Worm (Caenorhabditis elegans) whole organism, midembryonic: ENCODE results near the gene F14H12.2.

Source experiments
- T22C8.4 ChIP-seq: fragments of 200-800 bp; sonication (Bioruptor generic); IDR thresholded peaks from 2 replicates; pipeline ENCODE4 v1.3.6; 2022; ENCODE audit warnings: missing genetic modification characterization, missing compliant biosample characterization
- cog-1 ChIP-seq: sonication (generic microtip); optimal IDR thresholded peaks from 2 replicates; lab custom pipeline; 2016; ENCODE audit warnings: missing genetic modification characterization, missing compliant biosample characterization
- flt-1 ChIP-seq: fragments of 200-800 bp; sonication (Bioruptor generic); IDR thresholded peaks from 2 replicates; pipeline ENCODE4 v1.3.6; 2022; ENCODE audit warnings: missing genetic modification characterization, missing compliant biosample characterization
- klf-2 ChIP-seq: fragments of 200-800 bp; sonication (Bioruptor generic); conservative IDR thresholded peaks from 2 replicates; pipeline ENCODE4 v1.3.6; 2022; ENCODE audit warnings: missing genetic modification reagents, missing genetic modification characterization, missing compliant biosample characterization
- med-1 ChIP-seq: sonication (generic microtip); optimal IDR thresholded peaks from 2 replicates; lab custom pipeline; 2017; ENCODE audit warnings: missing genetic modification characterization, mild to moderate bottlenecking, missing compliant biosample characterization, antibody characterized with exemption, missing genetic modification reagents; ENCODE audit not compliant: insufficient read depth
- ref-1 ChIP-seq: fragments of 200-800 bp; sonication (Bioruptor generic); conservative IDR thresholded peaks from 2 replicates; pipeline ENCODE4 v1.3.6; 2022; ENCODE audit warnings: missing genetic modification reagents, missing genetic modification characterization, missing compliant biosample characterization
- tab-1 ChIP-seq: fragments of 200-800 bp; sonication (Bioruptor generic); IDR thresholded peaks from 2 replicates; pipeline ENCODE4 v1.3.6; 2022; ENCODE audit warnings: missing genetic modification characterization, missing compliant biosample characterization
- ztf-23 ChIP-seq: fragments of 200-800 bp; sonication (Bioruptor generic); IDR thresholded peaks from 2 replicates; pipeline ENCODE4 v1.3.6; 2022; ENCODE audit warnings: missing genetic modification reagents, missing genetic modification characterization, missing compliant biosample characterization
- ztf-29 ChIP-seq: fragments of 200-800 bp; sonication (Bioruptor generic); IDR thresholded peaks from 2 replicates; pipeline ENCODE4 v1.3.6; 2022; ENCODE audit warnings: missing genetic modification reagents, missing genetic modification characterization, missing compliant biosample characterization

The F14H12.2 gene

DNA sequence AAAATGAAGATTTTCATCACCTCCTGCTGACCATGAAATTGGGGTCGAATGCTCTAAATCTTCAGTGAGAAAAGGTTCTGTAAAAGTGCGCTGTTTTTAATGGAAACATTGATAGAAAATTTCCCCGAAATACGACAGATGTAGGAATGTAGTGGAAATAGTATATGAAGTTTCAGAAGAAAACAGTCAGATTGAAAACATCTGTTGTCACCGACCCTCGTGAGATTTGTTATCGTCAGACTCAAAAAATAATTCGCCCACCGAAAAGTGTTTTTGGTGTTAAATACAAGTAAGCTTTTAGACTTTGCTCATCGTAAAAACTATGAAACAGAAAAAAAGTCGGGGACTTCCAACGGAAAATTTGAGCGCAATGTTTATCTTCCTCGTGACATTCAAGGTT, 14.6 kb downstream of the F14H12.2 start, which contains the start of gene F14H12.8:
TSS of gene F14H12.8 (minus strand) at position 101 of the 400 bp plus-strand sequence.
- TF ChIP-seq tab-1 (GFP tag; lab: Robert Waterston, UW) = no peak
- no peak for TF ChIP-seq ztf-29
- no peak for TF ChIP-seq flt-1 (GFP tag; lab: Robert Waterston, UW)
- no peak for TF ChIP-seq klf-2 (GFP tag; lab: Robert Waterston, UW)
- TF ChIP-seq cog-1 (tag; lab: Kevin White, UChicago) = no peak
- TF ChIP-seq ztf-23 (GFP tag; lab: Robert Waterston, UW) = no peak

DNA sequence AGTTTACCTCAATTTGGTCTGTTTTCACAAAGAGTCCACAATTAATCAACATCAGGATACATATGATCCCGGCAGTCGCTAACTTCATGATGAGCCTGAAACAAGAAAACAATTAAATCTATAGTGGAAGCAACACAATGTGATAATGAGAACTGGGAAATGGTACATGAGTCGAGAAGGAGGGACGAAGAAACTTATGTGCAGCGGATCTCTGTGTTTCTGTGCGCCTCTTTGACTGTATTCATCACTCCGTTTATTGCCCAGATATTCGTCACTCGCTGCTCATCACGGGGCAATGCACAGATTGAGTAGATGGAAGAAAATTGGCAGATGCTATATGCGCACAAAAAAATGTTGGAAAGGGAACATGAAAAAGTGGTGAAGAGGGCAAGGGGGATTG, 15.9 kb downstream of the F14H12.2 start, which contains the start of gene R160.3:
TSS of gene R160.3 (minus strand) at position 101 of the 400 bp plus-strand sequence.
- TF ChIP-seq med-1 (no peak), ztf-23 (GFP tag; lab: Robert Waterston, UW) (no peak), ref-1 (no peak), tab-1 (GFP tag; lab: Robert Waterston, UW) (no peak), cog-1 (tag; lab: Kevin White, UChicago) (no peak), ztf-29 (no peak), flt-1 (GFP tag; lab: Robert Waterston, UW) (no peak), klf-2 (GFP tag; lab: Robert Waterston, UW) (no peak), T22C8.4 (GFP tag; lab: Robert Waterston, UW) (no peak)

DNA sequence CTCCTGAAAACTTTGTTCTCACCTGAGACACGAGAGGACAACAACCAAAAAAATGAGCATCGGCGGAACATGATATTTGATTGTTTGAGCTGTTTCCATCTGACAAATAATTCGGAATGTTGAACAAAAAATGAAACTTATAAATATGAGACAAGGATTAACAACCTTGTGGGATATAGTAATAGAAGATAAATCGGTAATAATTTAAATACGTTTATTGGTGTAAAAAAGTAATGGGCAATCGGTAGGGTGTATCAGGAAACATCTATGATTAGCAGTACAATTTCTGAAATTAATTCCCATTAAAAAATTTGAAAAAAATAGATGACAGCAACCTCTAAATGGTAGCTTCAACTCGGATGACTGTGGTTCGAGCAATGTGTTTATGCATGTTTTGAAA, 17.1 kb downstream of the F14H12.2 start, which contains the start of gene R160.10:
TSS of gene R160.10 (minus strand) at position 101 of the 400 bp plus-strand sequence.
- TF ChIP-seq flt-1 (GFP tag; lab: Robert Waterston, UW) (no peak), T22C8.4 (GFP tag; lab: Robert Waterston, UW) (no peak), ztf-23 (GFP tag; lab: Robert Waterston, UW) (no peak), ztf-29 (no peak), tab-1 (GFP tag; lab: Robert Waterston, UW) (no peak), med-1 (no peak), ref-1 (no peak), cog-1 (tag; lab: Kevin White, UChicago) (no peak), klf-2 (GFP tag; lab: Robert Waterston, UW) (no peak)

DNA sequence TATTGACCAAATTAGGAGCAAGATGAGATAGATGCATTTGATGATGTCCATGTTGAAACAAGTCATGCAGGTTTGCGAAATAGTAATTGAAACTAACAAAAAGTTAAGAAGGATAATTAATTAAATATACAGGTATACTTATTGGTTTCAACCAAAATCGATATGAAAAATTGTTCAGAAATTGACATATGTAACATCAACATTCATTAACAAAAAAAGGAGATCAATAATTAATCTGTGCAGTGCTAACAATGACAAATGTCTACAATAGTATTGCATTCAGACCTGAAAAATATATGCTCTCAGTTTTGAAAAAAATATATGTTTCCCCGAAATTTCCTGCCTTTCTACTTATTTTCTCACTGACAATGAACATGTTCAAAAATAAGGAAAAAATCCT, 18.5 kb downstream of the F14H12.2 start, which contains the start of gene R160.4:
TSS of gene R160.4 (minus strand) at position 101 of the 400 bp plus-strand sequence.
- no peak for TF ChIP-seq tab-1 (GFP tag; lab: Robert Waterston, UW)
- no peak for TF ChIP-seq med-1
- TF ChIP-seq ref-1 = no peak
- TF ChIP-seq ztf-29 = no peak
- TF ChIP-seq T22C8.4 (GFP tag; lab: Robert Waterston, UW) = no peak
- TF ChIP-seq ztf-23 (GFP tag; lab: Robert Waterston, UW) = no peak
- no peak for TF ChIP-seq flt-1 (GFP tag; lab: Robert Waterston, UW)
- no peak for TF ChIP-seq cog-1 (tag; lab: Kevin White, UChicago)
- TF ChIP-seq klf-2 (GFP tag; lab: Robert Waterston, UW) = no peak

DNA sequence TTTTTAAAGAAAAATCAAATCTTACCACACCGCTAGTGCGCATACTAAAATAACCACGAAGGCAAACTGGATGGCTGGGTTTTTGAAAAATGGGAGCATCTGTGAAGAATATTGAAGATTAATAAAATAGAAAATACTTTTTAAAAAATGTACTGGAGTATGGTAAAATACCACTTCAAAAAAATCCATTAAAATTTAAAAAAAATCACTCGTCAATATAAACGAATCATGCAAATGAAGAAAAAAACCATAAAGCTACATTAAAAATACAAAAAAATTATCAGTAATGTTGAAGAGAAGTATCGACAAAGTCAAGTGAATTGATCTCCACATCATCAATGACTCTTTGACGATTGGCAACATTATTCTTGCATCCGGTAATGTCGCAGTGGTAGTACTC, 20.5 kb downstream of the F14H12.2 start, which contains the start of gene R160.5:
TSS of gene R160.5 (minus strand) at position 101 of the 400 bp plus-strand sequence.
- TF ChIP-seq ztf-23 (GFP tag; lab: Robert Waterston, UW) (no peak), ztf-29 (no peak), med-1 (no peak), T22C8.4 (GFP tag; lab: Robert Waterston, UW) (no peak), tab-1 (GFP tag; lab: Robert Waterston, UW) (no peak), flt-1 (GFP tag; lab: Robert Waterston, UW) (no peak), cog-1 (tag; lab: Kevin White, UChicago) (no peak), ref-1 (no peak), klf-2 (GFP tag; lab: Robert Waterston, UW) (no peak)

DNA sequence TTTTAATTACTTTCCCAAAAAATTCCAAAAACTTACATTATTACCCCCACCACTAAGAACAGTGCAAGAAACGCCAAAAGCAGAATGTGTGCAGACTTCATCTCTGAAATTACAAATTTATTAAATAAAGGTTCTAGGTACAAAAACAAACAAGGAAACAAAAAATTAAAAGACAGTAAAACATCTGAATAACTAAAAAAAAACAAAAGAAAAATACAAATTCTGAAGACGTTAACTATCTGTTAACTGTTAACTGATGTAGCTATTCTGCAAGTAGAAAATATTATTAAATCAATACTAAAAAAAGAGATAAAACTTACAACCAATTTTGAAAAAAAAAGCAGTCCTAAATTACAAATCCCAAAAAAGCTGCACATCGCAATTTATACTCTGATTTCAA, 21.1 kb downstream of the F14H12.2 start, which contains the start of gene R160.13:
TSS of gene R160.13 (minus strand) at position 101 of the 400 bp plus-strand sequence.
- TF ChIP-seq klf-2 (GFP tag; lab: Robert Waterston, UW) (no peak), tab-1 (GFP tag; lab: Robert Waterston, UW) (no peak), ztf-29 (no peak), cog-1 (tag; lab: Kevin White, UChicago) (no peak)

DNA sequence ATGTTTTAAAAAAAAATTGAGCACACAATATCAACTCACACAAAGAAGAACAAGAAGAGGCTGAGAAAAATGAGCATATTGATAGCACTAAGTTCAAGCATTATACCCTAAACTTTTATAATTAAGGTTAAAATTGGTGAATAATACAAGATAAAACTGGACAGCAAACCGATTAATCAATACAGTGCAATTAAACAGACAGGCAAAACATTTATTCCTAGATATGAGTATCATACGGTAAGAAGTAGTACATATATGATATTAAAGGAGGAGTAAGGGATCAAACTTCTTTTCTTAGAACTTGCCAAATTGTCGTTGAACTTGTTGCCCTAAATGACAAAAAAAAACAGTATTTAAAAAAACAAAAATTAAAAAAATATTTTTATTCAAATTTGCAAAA, 21.7 kb downstream of the F14H12.2 start, which contains the start of gene R160.14:
TSS of gene R160.14 (minus strand) at position 101 of the 400 bp plus-strand sequence.
- no peak for TF ChIP-seq klf-2 (GFP tag; lab: Robert Waterston, UW)

DNA sequence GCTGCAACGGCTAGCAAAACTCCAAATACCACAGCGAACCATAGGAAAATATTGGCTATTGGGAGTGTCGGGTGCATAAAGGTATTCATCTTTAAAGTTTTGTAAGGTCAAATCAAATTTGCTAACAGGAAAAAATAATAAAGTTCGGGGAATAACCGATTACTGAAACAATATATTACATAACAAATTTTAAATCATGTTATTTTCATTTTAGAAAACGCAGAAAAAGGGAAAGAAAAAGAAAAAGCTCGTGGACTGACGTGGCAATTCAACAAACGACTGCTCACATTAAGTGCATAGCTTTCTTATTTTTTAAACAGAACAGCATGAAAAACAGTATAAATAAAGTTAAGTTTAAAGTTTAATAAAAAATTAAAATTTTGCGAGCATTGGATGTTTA, 22.8 kb downstream of the F14H12.2 start, which contains the start of gene R160.6:
TSS of gene R160.6 (minus strand) at position 101 of the 400 bp plus-strand sequence.
- TF ChIP-seq T22C8.4 (GFP tag; lab: Robert Waterston, UW) (no peak), cog-1 (tag; lab: Kevin White, UChicago) (no peak), ztf-23 (GFP tag; lab: Robert Waterston, UW) (no peak), ref-1 (no peak), flt-1 (GFP tag; lab: Robert Waterston, UW) (no peak), ztf-29 (no peak), med-1 (no peak), klf-2 (GFP tag; lab: Robert Waterston, UW) (no peak), tab-1 (GFP tag; lab: Robert Waterston, UW) (no peak)

DNA sequence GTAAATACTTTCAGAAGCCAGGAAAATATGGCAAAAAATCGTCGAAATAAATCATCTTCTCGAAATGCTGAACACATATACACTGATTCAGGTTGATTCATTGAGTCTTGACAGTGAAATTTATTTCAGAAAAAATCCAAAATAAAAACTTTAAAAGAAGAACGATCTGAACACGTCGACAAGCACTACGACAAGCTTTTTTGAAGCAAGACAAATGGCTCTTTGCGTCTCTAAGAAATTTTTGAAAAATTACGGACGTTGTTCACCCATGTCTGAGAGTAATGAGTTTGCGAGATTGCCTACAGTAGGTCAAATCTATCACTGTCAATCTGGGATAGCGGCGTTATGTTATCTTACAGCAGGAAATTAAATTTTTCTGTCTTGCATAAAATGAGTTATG, 26.5 kb downstream of the F14H12.2 start, which contains the start of gene R160.2:
TSS of gene R160.2 (minus strand) at position 101 of the 400 bp plus-strand sequence.
- TF ChIP-seq tab-1 (GFP tag; lab: Robert Waterston, UW) = no peak
- TF ChIP-seq T22C8.4 (GFP tag; lab: Robert Waterston, UW) = no peak
- no peak for TF ChIP-seq ref-1
- TF ChIP-seq flt-1 (GFP tag; lab: Robert Waterston, UW) = no peak
- no peak for TF ChIP-seq cog-1 (tag; lab: Kevin White, UChicago)
- TF ChIP-seq ztf-23 (GFP tag; lab: Robert Waterston, UW) = no peak
- no peak for TF ChIP-seq klf-2 (GFP tag; lab: Robert Waterston, UW)
- TF ChIP-seq ztf-29 = no peak
- TF ChIP-seq med-1 = no peak

DNA sequence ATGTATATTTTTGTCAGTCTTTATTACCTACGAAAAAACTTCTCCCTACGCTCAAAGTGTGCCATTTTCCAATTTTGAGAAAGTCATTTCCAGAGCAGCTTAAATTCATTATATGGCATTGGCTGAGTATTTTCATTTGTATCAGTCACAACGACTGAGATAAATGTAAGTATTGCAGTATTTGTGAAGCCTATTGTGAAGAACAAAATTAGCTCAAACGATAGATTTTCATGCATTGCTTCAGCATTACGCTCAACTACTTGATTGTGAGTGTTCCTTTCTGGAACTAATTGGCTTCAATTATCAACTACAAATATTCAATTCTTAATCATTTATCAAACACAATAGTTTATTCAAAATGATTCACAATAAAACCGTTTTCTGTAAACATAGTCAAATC, 27.4 kb downstream of the F14H12.2 start, which contains the start of gene R160.12:
TSS of gene R160.12 (minus strand) at position 101 of the 400 bp plus-strand sequence.
- TF ChIP-seq flt-1 (GFP tag; lab: Robert Waterston, UW) (no peak), cog-1 (tag; lab: Kevin White, UChicago) (no peak), klf-2 (GFP tag; lab: Robert Waterston, UW) (no peak), tab-1 (GFP tag; lab: Robert Waterston, UW) (no peak)
